Worm (Caenorhabditis elegans) whole organism, L4 larva: ENCODE results near the gene ZC132.9.
A peak's percentile ranks its signal among the peaks of the same experiment; 100 is the strongest.
"Not testable (repeated sequence)": the region's sequence is repeated elsewhere in the genome, so short reads cannot be mapped to it uniquely, and the experiment has no call there.

Experiments
- F26F4.8 ChIP-seq: fragments of 200-800 bp; sonication (Bioruptor generic); conservative IDR thresholded peaks from 2 replicates; pipeline ENCODE4 v1.3.6; 2022; ENCODE audit warnings: missing genetic modification characterization, missing compliant biosample characterization
- F49E8.2 ChIP-seq: sonication (generic microtip); optimal IDR thresholded peaks from 2 replicates; lab custom pipeline; 2016; ENCODE audit warnings: missing compliant biosample characterization, mild to moderate bottlenecking, missing genetic modification characterization, borderline replicate concordance
- Y105C5A.15 ChIP-seq: fragments of 200-800 bp; sonication (Bioruptor generic); IDR thresholded peaks from 2 replicates; pipeline ENCODE4 v1.3.6; 2022; ENCODE audit warnings: missing genetic modification characterization, missing compliant biosample characterization
- aha-1 ChIP-seq: fragments of 150-350 bp; peaks from one replicate; lab custom pipeline; 2014; ENCODE audit warnings: missing biosample characterization, missing genetic modification characterization
- ama-1 ChIP-seq: fragments of 150-350 bp; optimal IDR thresholded peaks from 2 replicates; lab custom pipeline; 2014; ENCODE audit warnings: inconsistent platforms, mixed read lengths
- ceh-28 ChIP-seq: fragments of 150-350 bp; optimal IDR thresholded peaks from 2 replicates; lab custom pipeline; 2014; ENCODE audit warnings: missing biosample characterization, missing genetic modification reagents, missing genetic modification characterization
- ceh-82 ChIP-seq: sonication (generic microtip); optimal IDR thresholded peaks from 2 replicates; lab custom pipeline; 2017; ENCODE audit warnings: missing biosample characterization, missing genetic modification characterization
- ctbp-1 ChIP-seq: fragments of 200-800 bp; sonication (Bioruptor generic); IDR thresholded peaks from 2 replicates; pipeline ENCODE4 v1.3.6; 2022; ENCODE audit warnings: missing genetic modification reagents, missing genetic modification characterization, missing compliant biosample characterization
- daf-16 ChIP-seq, 3 experiments: sonication (generic microtip); optimal IDR thresholded peaks; 2 replicates each; lab custom pipeline; 2016 to 2017; ENCODE audit warnings: missing genetic modification characterization in 3 of 3, missing genetic modification reagents in 3 of 3, mild to moderate bottlenecking in 2 of 3, missing compliant biosample characterization in 2 of 3, missing biosample characterization in 1 of 3, moderate library complexity in 1 of 3
- dmd-9 ChIP-seq: fragments of 200-800 bp; sonication (Bioruptor generic); IDR thresholded peaks from 2 replicates; pipeline ENCODE4 v1.3.6; 2022; ENCODE audit warnings: missing genetic modification reagents, missing genetic modification characterization, missing compliant biosample characterization
- egl-43 ChIP-seq: fragments of 200-800 bp; sonication (Bioruptor generic); IDR thresholded peaks from 2 replicates; pipeline ENCODE4 v1.3.6; 2022; ENCODE audit warnings: missing genetic modification reagents, missing genetic modification characterization, missing compliant biosample characterization
- lim-7 ChIP-seq: fragments of 200-800 bp; sonication (Bioruptor generic); IDR thresholded peaks from 2 replicates; pipeline ENCODE4 v1.3.6; 2022; ENCODE audit warnings: missing genetic modification characterization, missing compliant biosample characterization
- lin-15B ChIP-seq: fragments of 150-350 bp; sonication (generic microtip); optimal IDR thresholded peaks from 3 replicates; lab custom pipeline; 2014; ENCODE audit warnings: missing biosample characterization, missing genetic modification characterization
- lsy-2 ChIP-seq, 2 experiments: fragments of 150-350 bp in 1 of 2; sonication (generic microtip) in 1 of 2; optimal IDR thresholded peaks; 2 replicates each; lab custom pipeline; 2014 to 2017; ENCODE audit warnings: missing biosample characterization in 2 of 2, missing genetic modification characterization in 2 of 2
- mdt-29 ChIP-seq: fragments of 200-800 bp; sonication (Bioruptor generic); IDR thresholded peaks from 2 replicates; pipeline ENCODE4 v1.3.6; 2022; ENCODE audit warnings: missing genetic modification reagents, missing genetic modification characterization, missing compliant biosample characterization
- mxl-2 ChIP-seq: fragments of 200-800 bp; sonication (Bioruptor generic); conservative IDR thresholded peaks from 2 replicates; pipeline ENCODE4 v1.3.6; 2022; ENCODE audit warnings: missing genetic modification reagents, missing genetic modification characterization, missing compliant biosample characterization
- nhr-102 ChIP-seq: sonication (generic microtip); optimal IDR thresholded peaks from 2 replicates; lab custom pipeline; 2016; ENCODE audit warnings: mild to moderate bottlenecking, missing genetic modification characterization, moderate library complexity, missing compliant biosample characterization
- nhr-111 ChIP-seq: fragments of 200-800 bp; sonication (Bioruptor generic); optimal IDR thresholded peaks from 2 replicates; lab custom pipeline; 2018; ENCODE audit warnings: mild to moderate bottlenecking, missing genetic modification characterization, missing compliant biosample characterization
- nhr-25 ChIP-seq: sonication (generic microtip); optimal IDR thresholded peaks from 2 replicates; lab custom pipeline; 2017; ENCODE audit warnings: missing genetic modification characterization, mild to moderate bottlenecking, missing compliant biosample characterization, antibody characterized with exemption, moderate library complexity, borderline replicate concordance; ENCODE audit not compliant: insufficient read depth
- pqm-1 ChIP-seq: sonication (generic microtip); optimal IDR thresholded peaks from 2 replicates; lab custom pipeline; 2017; ENCODE audit warnings: missing biosample characterization, missing genetic modification characterization
- skn-1 ChIP-seq: fragments of 150-350 bp; optimal IDR thresholded peaks from 2 replicates; lab custom pipeline; 2014; ENCODE audit warnings: missing biosample characterization, missing genetic modification characterization
- unc-62 ChIP-seq, 3 experiments: fragments of 150-350 bp in 1 of 3; sonication (generic microtip); optimal IDR thresholded peaks in 2 of 3; peaks in 1 of 3; 1 replicate in 1 of 3; 2 replicates in 2 of 3; lab custom pipeline; 2014 to 2017; ENCODE audit warnings: missing biosample characterization in 3 of 3, missing genetic modification characterization in 3 of 3, missing genetic modification reagents in 3 of 3, missing genotype in 1 of 3
- ztf-11 ChIP-seq: fragments of 150-350 bp; optimal IDR thresholded peaks from 2 replicates; lab custom pipeline; 2014; ENCODE audit warnings: missing biosample characterization, missing genetic modification characterization

ZC132.9 gene

ce11 chrV:4295920-4296319, 23.8 kb downstream of the ZC132.9 start, which contains the start of gene F47D2.11:
Gene F47D2.11, minus strand, starts transcription at chrV:4296020.
- TF ChIP-seq F26F4.8 (GFP tag; lab: Robert Waterston, UW) = no peak
- peak in 1 of 2 experiments; percentile 14 for TF ChIP-seq unc-62 (GFP tag; optimal IDR thresholded peaks at IDR 0.05 in 1 of 2; lab: Kevin White, UChicago)
- TF ChIP-seq unc-62 (tag; optimal IDR thresholded peaks at IDR 0.05; lab: Kevin White, UChicago) = no peak

- not testable (repeated sequence) for TF ChIP-seq nhr-25; egl-43 (GFP tag; lab: Robert Waterston, UW); ama-1 (lab: Kevin White, UChicago)
Observed at ce11 chrV:4293425-4293824, 26.3 kb downstream of the ZC132.9 start, which contains the start of gene srh-194. Gene srh-194, minus strand, starts transcription at chrV:4293525.

- TF ChIP-seq aha-1 (tag; lab: Kevin White, UChicago) = peak; percentile 0
Observed at ce11 chrV:4290093-4290492, 29.7 kb downstream of the ZC132.9 start, which contains the start of gene srh-193. Gene srh-193, minus strand, starts transcription at chrV:4290193.

- TF ChIP-seq lsy-2 (tag; optimal IDR thresholded peaks at IDR 0.05; lab: Kevin White, UChicago); mdt-29 (GFP tag; lab: Robert Waterston, UW); nhr-102 (tag; lab: Kevin White, UChicago): not testable (repeated sequence)
Observed at ce11 chrV:4284737-4285136, 35.0 kb downstream of the ZC132.9 start, which contains the start of gene srt-19. Gene srt-19, plus strand, starts transcription at chrV:4285037.

ce11 chrV:4281699-4282098, 38.1 kb downstream of the ZC132.9 start, which contains the start of gene srt-37:
Gene srt-37, minus strand, starts transcription at chrV:4281799.
- TF ChIP-seq daf-16 (GFP tag; optimal IDR thresholded peaks at IDR 0.05; lab: Kevin White, UChicago); daf-16 (tag; optimal IDR thresholded peaks at IDR 0.05; lab: Kevin White, UChicago); ztf-11 (tag; lab: Kevin White, UChicago); lin-15B (tag; lab: Kevin White, UChicago): not testable (repeated sequence)

- not testable (repeated sequence) for TF ChIP-seq pqm-1 (tag; lab: Kevin White, UChicago); Y105C5A.15 (GFP tag; lab: Robert Waterston, UW); mxl-2
Observed at ce11 chrV:4278735-4279134, 41.0 kb downstream of the ZC132.9 start, which contains the start of gene srt-20. Gene srt-20, minus strand, starts transcription at chrV:4278835.

- TF ChIP-seq lim-7 (no peak), ceh-28 (tag; lab: Kevin White, UChicago) (no peak), aha-1 (tag; lab: Kevin White, UChicago) (peak; percentile 40), unc-62 (GFP tag; optimal IDR thresholded peaks at IDR 0.05 in 1 of 2; lab: Kevin White, UChicago) (peak in 1 of 2 experiments; percentile 91), unc-62 (tag; optimal IDR thresholded peaks at IDR 0.05; lab: Kevin White, UChicago) (no peak), mxl-2 (no peak), ceh-82 (no peak), F49E8.2 (tag; lab: Kevin White, UChicago) (no peak), dmd-9 (GFP tag; lab: Robert Waterston, UW) (no peak)
Observed at ce11 chrV:4273372-4273771, 46.4 kb downstream of the ZC132.9 start.

ce11 chrV:4271258-4271657, 48.5 kb downstream of the ZC132.9 start, which contains the start of gene srt-38:
Gene srt-38, minus strand, starts transcription at chrV:4271358.
- not testable (repeated sequence) for TF ChIP-seq ctbp-1 (GFP tag; lab: Robert Waterston, UW); nhr-111 (GFP tag; lab: Kevin White, UChicago); skn-1 (tag; lab: Kevin White, UChicago)
